Fruit fly (Drosophila melanogaster) whole organism, wandering third instar larva: ENCODE results near the gene CG3436.

Experiments
- Hnf4 ChIP-seq: fragments of 200-800 bp; sonication (Bioruptor generic); optimal IDR thresholded peaks from 2 replicates; lab custom pipeline; 2016; ENCODE audit warnings: missing biosample characterization, mild to moderate bottlenecking, missing genetic modification characterization
- Jra ChIP-seq: sonication (Bioruptor generic); optimal IDR thresholded peaks from 2 replicates; lab custom pipeline; 2016; ENCODE audit warnings: missing biosample characterization, missing genetic modification characterization
- Rel ChIP-seq, 2 experiments: fragments of 200-800 bp; sonication (Bioruptor generic) in 1 of 2; optimal IDR thresholded peaks; 2 replicates in 1 of 2; 3 replicates in 1 of 2; lab custom pipeline; 2016 to 2019; ENCODE audit warnings: mild to moderate bottlenecking in 2 of 2, missing biosample characterization in 2 of 2, missing genetic modification characterization in 2 of 2, moderate library complexity in 1 of 2
- Vsx2 ChIP-seq: fragments of 200-300, 225-300 bp; sonication (Bioruptor generic); optimal IDR thresholded peaks from 2 replicates; lab custom pipeline; 2018; ENCODE audit warnings: missing biosample characterization, missing genetic modification characterization; ENCODE audit not compliant: partially characterized antibody
- br ChIP-seq: fragments of 200-800 bp; sonication (Bioruptor generic); optimal IDR thresholded peaks from 2 replicates; lab custom pipeline; 2016; ENCODE audit warnings: missing biosample characterization, missing genetic modification characterization
- dl ChIP-seq, 2 experiments: fragments of 175-275, 200-275 bp in 1 of 2; fragments of 200-275 bp in 1 of 2; sonication (Bioruptor generic); optimal IDR thresholded peaks; lab custom pipeline; 2018; ENCODE audit warnings: mild to moderate bottlenecking in 2 of 2, missing biosample characterization in 2 of 2, missing genetic modification characterization in 2 of 2, moderate library complexity in 2 of 2; ENCODE audit not compliant: partially characterized antibody in 2 of 2, insufficient read depth in 1 of 2
- dmrt93B ChIP-seq: fragments of 200-800 bp; sonication (Bioruptor generic); optimal IDR thresholded peaks from 2 replicates; lab custom pipeline; 2018; ENCODE audit warnings: missing biosample characterization, mild to moderate bottlenecking, missing genetic modification characterization
- pan ChIP-seq: fragments of >200 bp; optimal IDR thresholded peaks from 2 replicates; lab custom pipeline; 2017
- psq ChIP-seq: fragments of 200-800 bp; sonication (Bioruptor generic); optimal IDR thresholded peaks from 3 replicates; lab custom pipeline; 2017; ENCODE audit warnings: missing biosample characterization, mild to moderate bottlenecking, missing genetic modification characterization, moderate library complexity

- TF ChIP-seq Rel (GFP tag; optimal IDR thresholded peaks at IDR 0.05; lab: Kevin White, UChicago), result no peak
- TF ChIP-seq Rel (tag; optimal IDR thresholded peaks at IDR 0.05; lab: Kevin White, UChicago), result no peak
- no peak for TF ChIP-seq dl (GFP tag; optimal IDR thresholded peaks at IDR 0.05; lab: Kevin White, UChicago; ENCODE audit: insufficient read depth in 1 of 2, partially characterized antibody in 2 of 2)
- no peak for TF ChIP-seq Vsx2 (GFP tag; lab: Kevin White, UChicago)
- TF ChIP-seq Hnf4 (GFP tag; lab: Kevin White, UChicago), result no peak
- TF ChIP-seq psq (GFP tag; lab: Kevin White, UChicago), result no peak
- no peak for TF ChIP-seq br (GFP tag; lab: Kevin White, UChicago)
- no peak for TF ChIP-seq dmrt93B (GFP tag; lab: Kevin White, UChicago)
- TF ChIP-seq Jra (GFP tag; lab: Kevin White, UChicago), result no peak
- TF ChIP-seq pan (lab: Kevin White, UChicago), result no peak
These were observed 49.3 kb upstream of the CG3436 start, which contains the start of the genes Nhe1 and Sam-S for dm6 chr2L:106540-106939.
